Fruit fly (Drosophila melanogaster) whole organism, embryonic: Measurements from ENCODE around the gene Wwox.

Experiments
- ATbp ChIP-seq: fragments of 200-800 bp; sonication (Bioruptor generic); optimal IDR thresholded peaks from 2 replicates; lab custom pipeline; 2017; ENCODE audit warnings: missing biosample characterization, mild to moderate bottlenecking, missing genetic modification characterization, missing genetic modification reagents
- Awh ChIP-seq: fragments of 200-800 bp; sonication (Bioruptor generic); IDR thresholded peaks from 2 replicates; pipeline ENCODE4, ENCODE4 v1.3.6; 2022; ENCODE audit warnings: missing biosample characterization, missing genetic modification characterization
- Blimp-1 ChIP-seq: fragments of 200-800 bp; sonication (Bioruptor generic); optimal IDR thresholded peaks from 3 replicates; lab custom pipeline; 2018; ENCODE audit warnings: missing biosample characterization, missing genetic modification characterization, mild to moderate bottlenecking, moderate library complexity, missing genetic modification reagents
- CG10321 ChIP-seq: fragments of 200-800 bp; sonication (Bioruptor generic); IDR thresholded peaks from 2 replicates; pipeline ENCODE4 v1.3.6; 2022; ENCODE audit warnings: missing biosample characterization, missing genetic modification characterization
- CG11695 ChIP-seq: fragments of 200-800 bp; sonication (Bioruptor generic); IDR thresholded peaks from 3 replicates; pipeline ENCODE4 v1.3.6; 2022; ENCODE audit warnings: missing biosample characterization, missing genetic modification characterization
- CG12219 ChIP-seq: fragments of 200-800 bp; sonication (Bioruptor generic); optimal IDR thresholded peaks from 3 replicates; lab custom pipeline; 2018; ENCODE audit warnings: missing biosample characterization, mild to moderate bottlenecking, missing genetic modification characterization
- CG12769 ChIP-seq: fragments of 200-800 bp; sonication (Bioruptor generic); optimal IDR thresholded peaks from 2 replicates; lab custom pipeline; 2019; ENCODE audit warnings: missing biosample characterization, mild to moderate bottlenecking, missing genetic modification characterization, moderate library complexity
- CG1602 ChIP-seq: fragments of 200-800 bp; sonication (Bioruptor generic); optimal IDR thresholded peaks from 3 replicates; lab custom pipeline; 2016; ENCODE audit warnings: missing biosample characterization, missing genetic modification characterization
- CG17359 ChIP-seq: fragments of 200-800 bp; sonication (Bioruptor generic); optimal IDR thresholded peaks from 3 replicates; lab custom pipeline; 2018; ENCODE audit warnings: missing biosample characterization, mild to moderate bottlenecking, missing genetic modification characterization, moderate library complexity
- CG1832 ChIP-seq: fragments of 200-800 bp; sonication (Bioruptor generic); optimal IDR thresholded peaks from 2 replicates; lab custom pipeline; 2017; ENCODE audit warnings: missing biosample characterization, mild to moderate bottlenecking, missing genetic modification characterization, inconsistent platforms
- CG18599 ChIP-seq: fragments of 200-800 bp; sonication (Bioruptor generic); optimal IDR thresholded peaks from 3 replicates; lab custom pipeline; 2017; ENCODE audit warnings: missing biosample characterization, missing genetic modification characterization, mild to moderate bottlenecking, moderate library complexity, missing genetic modification reagents
- CG2202 ChIP-seq: fragments of 200-800 bp; sonication (Bioruptor generic); optimal IDR thresholded peaks from 2 replicates; lab custom pipeline; 2018; ENCODE audit warnings: missing biosample characterization, mild to moderate bottlenecking, missing genetic modification characterization
- CG2875 ChIP-seq: fragments of 200-800 bp; sonication (Bioruptor generic); optimal IDR thresholded peaks from 2 replicates; lab custom pipeline; 2017; ENCODE audit warnings: missing biosample characterization, mild to moderate bottlenecking, missing genetic modification characterization, missing genetic modification reagents
- CG3281 ChIP-seq: fragments of 200-800 bp; sonication (Bioruptor generic); optimal IDR thresholded peaks from 3 replicates; lab custom pipeline; 2017; ENCODE audit warnings: missing biosample characterization, mild to moderate bottlenecking, missing genetic modification characterization
- CG3838 ChIP-seq: fragments of 200-800 bp; sonication (Bioruptor generic); optimal IDR thresholded peaks from 3 replicates; lab custom pipeline; 2016; ENCODE audit warnings: missing biosample characterization, missing genetic modification characterization
- CG42726 ChIP-seq: fragments of 200-800 bp; sonication (Bioruptor generic); IDR thresholded peaks from 2 replicates; pipeline ENCODE4 v1.3.6; 2022; ENCODE audit warnings: missing biosample characterization, missing genetic modification characterization; ENCODE audit not compliant: partially characterized antibody
- CG43689 ChIP-seq: fragments of 200-800 bp; sonication (Bioruptor generic); IDR thresholded peaks from 2 replicates; pipeline ENCODE4 v1.3.6; 2022; ENCODE audit warnings: missing biosample characterization, missing genetic modification characterization
- CG6683 ChIP-seq: fragments of 200-800 bp; sonication (Bioruptor generic); optimal IDR thresholded peaks from 2 replicates; lab custom pipeline; 2017; ENCODE audit warnings: missing biosample characterization, mild to moderate bottlenecking, missing genetic modification characterization, missing genetic modification reagents
- CG8290 ChIP-seq, 3 experiments: fragments of 200-800 bp; sonication (Bioruptor generic); optimal IDR thresholded peaks; 2 replicates each; lab custom pipeline; 2016 to 2019; ENCODE audit warnings: missing biosample characterization in 3 of 3, missing genetic modification characterization in 3 of 3, mild to moderate bottlenecking in 2 of 3, moderate library complexity in 1 of 3
- CG9932 ChIP-seq: fragments of 200-800 bp; sonication (Bioruptor generic); IDR thresholded peaks from 2 replicates; pipeline ENCODE4 v1.3.6; 2022; ENCODE audit warnings: missing biosample characterization, missing genetic modification characterization
- Camta ChIP-seq: fragments of 200-800 bp; sonication (Bioruptor generic); optimal IDR thresholded peaks from 2 replicates; lab custom pipeline; 2016; ENCODE audit warnings: missing biosample characterization, missing genetic modification characterization
- D19B ChIP-seq: fragments of 200-800 bp; sonication (Bioruptor generic); optimal IDR thresholded peaks from 2 replicates; lab custom pipeline; 2017; ENCODE audit warnings: missing biosample characterization, mild to moderate bottlenecking, missing genetic modification characterization
- Dbx ChIP-seq: fragments of 200-800 bp; sonication (Bioruptor generic); IDR thresholded peaks from 3 replicates; pipeline ENCODE4 v1.3.6; 2022; ENCODE audit warnings: missing biosample characterization, missing genetic modification characterization
- Dref ChIP-seq: fragments of 200-800 bp; sonication (Bioruptor generic); IDR thresholded peaks from 2 replicates; pipeline ENCODE4 v1.3.6; 2022; ENCODE audit warnings: missing biosample characterization, missing genetic modification characterization
- Fer3 ChIP-seq: fragments of 200-800 bp; sonication (Bioruptor generic); optimal IDR thresholded peaks from 2 replicates; lab custom pipeline; 2018; ENCODE audit warnings: missing biosample characterization, mild to moderate bottlenecking, missing genetic modification characterization, moderate library complexity
- Gsc ChIP-seq: fragments of 200-800 bp; sonication (Bioruptor generic); IDR thresholded peaks from 2 replicates; pipeline ENCODE4 v1.3.6; 2022; ENCODE audit warnings: missing biosample characterization, missing genetic modification characterization
- NFAT ChIP-seq: fragments of 200-800 bp; sonication (Bioruptor generic); IDR thresholded peaks from 2 replicates; pipeline ENCODE4 v1.3.6; 2022; ENCODE audit warnings: missing biosample characterization, missing genetic modification characterization
- Nf-YB ChIP-seq: fragments of 200-800 bp; sonication (Bioruptor generic); optimal IDR thresholded peaks from 3 replicates; lab custom pipeline; 2019; ENCODE audit warnings: missing biosample characterization, mild to moderate bottlenecking, missing genetic modification characterization, moderate library complexity
- Nf-YC ChIP-seq: fragments of 200-800 bp; optimal IDR thresholded peaks from 3 replicates; lab custom pipeline; 2019; ENCODE audit warnings: missing biosample characterization, mild to moderate bottlenecking, missing genetic modification characterization, moderate library complexity
- Sox102F ChIP-seq: fragments of 200-800 bp; sonication (Bioruptor generic); optimal IDR thresholded peaks from 2 replicates; lab custom pipeline; 2018; ENCODE audit warnings: missing biosample characterization, mild to moderate bottlenecking, missing genetic modification characterization, moderate library complexity
- ab ChIP-seq: fragments of 200-800 bp; sonication (Bioruptor generic); optimal IDR thresholded peaks from 2 replicates; lab custom pipeline; 2016; ENCODE audit warnings: missing biosample characterization, missing genetic modification characterization
- cwo ChIP-seq: fragments of 200-800 bp; sonication (Bioruptor generic); optimal IDR thresholded peaks from 3 replicates; lab custom pipeline; 2017; ENCODE audit warnings: missing biosample characterization, missing genetic modification characterization, mild to moderate bottlenecking, moderate library complexity, missing genetic modification reagents
- dan ChIP-seq: fragments of 200-800 bp; sonication (Bioruptor generic); IDR thresholded peaks from 2 replicates; pipeline ENCODE4 v1.3.6; 2022; ENCODE audit warnings: missing biosample characterization, missing genetic modification characterization
- ems ChIP-seq: fragments of 200-800 bp; sonication (Bioruptor generic); optimal IDR thresholded peaks from 3 replicates; lab custom pipeline; 2016; ENCODE audit warnings: missing biosample characterization, missing genetic modification characterization
- fd102C ChIP-seq: fragments of 200-800 bp; sonication (Bioruptor generic); optimal IDR thresholded peaks from 2 replicates; lab custom pipeline; 2018; ENCODE audit warnings: missing biosample characterization, mild to moderate bottlenecking, missing genetic modification characterization, moderate library complexity
- fru ChIP-seq: fragments of >200 bp; optimal IDR thresholded peaks from 2 replicates; lab custom pipeline; 2017
- gcm ChIP-seq: fragments of 200-800 bp; sonication (Bioruptor generic); optimal IDR thresholded peaks from 2 replicates; lab custom pipeline; 2019; ENCODE audit warnings: missing biosample characterization, mild to moderate bottlenecking, missing genetic modification characterization, moderate library complexity
- gfzf ChIP-seq: fragments of 200-800 bp; sonication (Bioruptor generic); optimal IDR thresholded peaks from 2 replicates; lab custom pipeline; 2016; ENCODE audit warnings: missing biosample characterization, mild to moderate bottlenecking, missing genetic modification characterization, moderate library complexity
- klu ChIP-seq: fragments of 200-800 bp; sonication (Bioruptor generic); IDR thresholded peaks from 2 replicates; pipeline ENCODE4 v1.3.6; 2022; ENCODE audit warnings: missing biosample characterization, missing genetic modification characterization
- lov ChIP-seq, 2 experiments: fragments of 200-800 bp in 1 of 2; fragments of >200 bp in 1 of 2; sonication (Bioruptor generic) in 1 of 2; IDR thresholded peaks in 1 of 2; optimal IDR thresholded peaks in 1 of 2; 2 replicates in 1 of 2; 3 replicates in 1 of 2; pipeline versions ENCODE4 v1.3.6 to Lab custom; 2017 to 2022; ENCODE audit warnings: missing biosample characterization in 1 of 2, missing genetic modification characterization in 1 of 2
- nom ChIP-seq: fragments of 200-800 bp; sonication (Bioruptor generic); optimal IDR thresholded peaks from 2 replicates; lab custom pipeline; 2017; ENCODE audit warnings: missing biosample characterization, missing genetic modification characterization, mild to moderate bottlenecking, moderate library complexity, missing genetic modification reagents
- phol ChIP-seq: fragments of 200-800 bp; sonication (Bioruptor generic); optimal IDR thresholded peaks from 3 replicates; lab custom pipeline; 2018; ENCODE audit warnings: missing biosample characterization, mild to moderate bottlenecking, missing genetic modification characterization, moderate library complexity
- pzg ChIP-seq: fragments of 200-800 bp; sonication (Bioruptor generic); optimal IDR thresholded peaks from 3 replicates; lab custom pipeline; 2018; ENCODE audit warnings: missing biosample characterization, mild to moderate bottlenecking, missing genetic modification characterization, moderate library complexity
- rib ChIP-seq: fragments of 200-800 bp; sonication (Bioruptor generic); IDR thresholded peaks from 2 replicates; pipeline ENCODE4 v1.3.6; 2022; ENCODE audit warnings: missing biosample characterization, missing genetic modification characterization
- slou ChIP-seq: fragments of 200-800 bp; sonication (Bioruptor generic); optimal IDR thresholded peaks from 3 replicates; lab custom pipeline; 2016; ENCODE audit warnings: missing biosample characterization, missing genetic modification characterization
- sug ChIP-seq: fragments of 200-800 bp; optimal IDR thresholded peaks from 2 replicates; lab custom pipeline; 2019; ENCODE audit warnings: missing biosample characterization, mild to moderate bottlenecking, missing genetic modification characterization, moderate library complexity
- tgo ChIP-seq: fragments of 200-800 bp; sonication (Bioruptor generic); IDR thresholded peaks from 3 replicates; pipeline ENCODE4 v1.3.6; 2022; ENCODE audit warnings: missing biosample characterization, missing genetic modification characterization
- wek ChIP-seq: fragments of 200-800 bp; sonication (Bioruptor generic); optimal IDR thresholded peaks from 3 replicates; lab custom pipeline; 2018; ENCODE audit warnings: missing biosample characterization, mild to moderate bottlenecking, missing genetic modification characterization, moderate library complexity

Wwox gene

DNA sequence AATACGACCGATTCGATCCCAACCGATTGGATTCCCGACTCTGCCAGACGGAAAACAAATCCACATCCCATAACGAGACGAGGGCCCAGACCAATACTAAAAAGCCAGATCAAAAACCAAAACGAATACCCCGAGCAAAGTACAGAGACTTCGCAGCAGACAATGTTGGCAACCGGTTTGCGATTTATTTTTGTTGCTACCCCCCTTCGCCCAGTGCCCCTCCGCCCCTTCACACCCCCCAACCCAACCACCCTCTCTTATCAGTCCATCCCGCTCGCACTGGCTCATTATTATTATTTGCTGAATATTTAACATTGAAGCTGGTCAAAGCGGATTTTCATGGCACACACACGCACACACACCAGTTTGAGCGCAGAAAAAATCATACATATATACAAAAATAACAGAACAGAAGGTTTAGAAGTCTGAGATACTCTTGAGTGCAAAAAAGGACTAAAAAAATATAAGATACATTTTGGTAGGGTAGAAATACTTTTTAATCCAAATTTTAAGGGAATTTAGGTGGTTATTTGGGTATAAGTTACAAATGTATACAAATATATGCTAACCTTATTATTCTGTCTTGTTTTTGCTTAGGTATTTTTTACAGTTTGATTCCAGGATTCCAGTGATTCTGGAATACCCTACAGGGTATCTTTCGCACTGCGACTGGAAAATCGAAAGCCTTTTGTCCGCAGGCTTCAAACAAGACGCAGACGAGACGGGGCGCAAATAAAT is 30.4 kb downstream of the Wwox start (continued):
- TF ChIP-seq Nf-YC (tag; lab: Kevin White, UChicago): no peak
- no peak for TF ChIP-seq Sox102F
- TF ChIP-seq CG12769 (tag; lab: Kevin White, UChicago): peak; percentile 81
- TF ChIP-seq CG3838: no peak
- no peak for TF ChIP-seq wek (GFP tag; lab: Kevin White, UChicago)
- no peak for TF ChIP-seq CG42726
- no peak for TF ChIP-seq Nf-YB
- TF ChIP-seq CG3281 (GFP tag; lab: Kevin White, UChicago): no peak
- no peak for TF ChIP-seq Awh (GFP tag; lab: Robert Waterston, UW)
- TF ChIP-seq CG8290 (GFP tag; optimal IDR thresholded peaks at IDR 0.05; lab: Kevin White, UChicago): no peak
- TF ChIP-seq CG8290 (tag; optimal IDR thresholded peaks at IDR 0.05; lab: Kevin White, UChicago): peak in 1 of 2 experiments; percentile 26
- TF ChIP-seq CG12219: no peak
- no peak for TF ChIP-seq CG18599 (GFP tag; lab: Kevin White, UChicago)
- TF ChIP-seq gcm (GFP tag; lab: Kevin White, UChicago): no peak
- TF ChIP-seq CG9932 (GFP tag; lab: Robert Waterston, UW): peak; percentile 47; the same call in 1 of the 2 replicates
- TF ChIP-seq gfzf (GFP tag; lab: Kevin White, UChicago): no peak
- TF ChIP-seq CG43689: no peak
- TF ChIP-seq CG2202 (tag; lab: Kevin White, UChicago): no peak
- no peak for TF ChIP-seq fru
- TF ChIP-seq CG10321 (GFP tag; lab: Robert Waterston, UW): no peak
- TF ChIP-seq lov (optimal IDR thresholded peaks at IDR 0.05; lab: Kevin White, UChicago): no peak
- no peak for TF ChIP-seq lov (GFP tag; IDR thresholded peaks at IDR 0.05; lab: Robert Waterston, UW)
- no peak for TF ChIP-seq fd102C (GFP tag; lab: Kevin White, UChicago)
- TF ChIP-seq nom (GFP tag; lab: Kevin White, UChicago): peak; percentile 51
- TF ChIP-seq ems (GFP tag; lab: Kevin White, UChicago): no peak
- TF ChIP-seq Dref (GFP tag; lab: Robert Waterston, UW): no peak
- no peak for TF ChIP-seq pzg (GFP tag; lab: Kevin White, UChicago)
- no peak for TF ChIP-seq ab (GFP tag; lab: Kevin White, UChicago)
- 0 out of 2 replicates have a peak, but pooled peaks have one; percentile 11 for TF ChIP-seq klu (GFP tag; lab: Robert Waterston, UW)
- TF ChIP-seq dan (GFP tag; lab: Robert Waterston, UW): no peak
- no peak for TF ChIP-seq Blimp-1 (GFP tag; lab: Kevin White, UChicago)
- no peak for TF ChIP-seq CG11695
- no peak for TF ChIP-seq tgo (GFP tag; lab: Robert Waterston, UW)
- no peak for TF ChIP-seq Camta (GFP tag; lab: Kevin White, UChicago)
- TF ChIP-seq D19B (GFP tag; lab: Kevin White, UChicago): peak; percentile 62
- TF ChIP-seq CG1602 (GFP tag; lab: Kevin White, UChicago): no peak
- no peak for TF ChIP-seq Fer3 (tag; lab: Kevin White, UChicago)
- TF ChIP-seq cwo (GFP tag; lab: Kevin White, UChicago): peak; percentile 40
- TF ChIP-seq phol (tag; lab: Kevin White, UChicago): no peak
- no peak for TF ChIP-seq slou (GFP tag; lab: Kevin White, UChicago)
- 0 out of 2 replicates have a peak, but pooled peaks have one; percentile 9 for TF ChIP-seq NFAT (GFP tag; lab: Robert Waterston, UW)
- no peak for TF ChIP-seq Gsc (GFP tag; lab: Robert Waterston, UW)
- peak; percentile 58 for TF ChIP-seq CG1832 (GFP tag; lab: Kevin White, UChicago)
- TF ChIP-seq CG2875: no peak
- peak; percentile 87 for TF ChIP-seq rib
- TF ChIP-seq Dbx (GFP tag; lab: Robert Waterston, UW): 0 out of 3 replicates have a peak, but pooled peaks have one; percentile 12
- TF ChIP-seq CG6683 (GFP tag; lab: Kevin White, UChicago): no peak
- TF ChIP-seq CG17359 (tag; lab: Kevin White, UChicago): no peak
- TF ChIP-seq sug (tag; lab: Kevin White, UChicago): peak; percentile 5
- no peak for TF ChIP-seq ATbp
